Worm (Caenorhabditis elegans) whole organism, young adult: ENCODE measurements around the gene ifc-2.

ENCODE experiments used
- B0019.2 ChIP-seq: fragments of 200-800 bp; sonication (Bioruptor generic); conservative IDR thresholded peaks from 2 replicates; pipeline ENCODE4 v1.3.6; 2022; ENCODE audit warnings: missing genetic modification reagents, missing genetic modification characterization, missing compliant biosample characterization
- F22D6.2 ChIP-seq: sonication (generic microtip); optimal IDR thresholded peaks from 2 replicates; lab custom pipeline; 2016; ENCODE audit warnings: mild to moderate bottlenecking, missing genetic modification characterization, missing compliant biosample characterization
- F55B11.4 ChIP-seq: sonication (generic microtip); optimal IDR thresholded peaks from 2 replicates; lab custom pipeline; 2016; ENCODE audit warnings: missing compliant biosample characterization, missing genetic modification characterization, borderline replicate concordance; ENCODE audit not compliant: insufficient read depth
- F57A8.1 ChIP-seq: fragments of 200-800 bp; sonication (Bioruptor generic); optimal IDR thresholded peaks from 2 replicates; lab custom pipeline; 2018; ENCODE audit warnings: mild to moderate bottlenecking, missing genetic modification characterization, moderate library complexity, missing compliant biosample characterization
- K11D2.4 ChIP-seq: fragments of 200-800 bp; sonication (Bioruptor generic); IDR thresholded peaks from 2 replicates; pipeline ENCODE4 v1.3.6; 2022; ENCODE audit warnings: missing genetic modification reagents, missing genetic modification characterization, missing compliant biosample characterization
- K12H6.12 ChIP-seq: fragments of 200-800 bp; sonication (Bioruptor generic); optimal IDR thresholded peaks from 2 replicates; lab custom pipeline; 2018; ENCODE audit warnings: mild to moderate bottlenecking, missing genetic modification characterization, missing compliant biosample characterization
- T07F8.4 ChIP-seq: sonication (generic microtip); optimal IDR thresholded peaks from 2 replicates; lab custom pipeline; 2016; ENCODE audit warnings: mild to moderate bottlenecking, missing genetic modification characterization, moderate library complexity, missing compliant biosample characterization
- T26A5.8 ChIP-seq: sonication (generic microtip); optimal IDR thresholded peaks from 2 replicates; lab custom pipeline; 2016; ENCODE audit warnings: missing genetic modification characterization, missing compliant biosample characterization
- Y56A3A.18 ChIP-seq: fragments of 200-800 bp; sonication (Bioruptor generic); IDR thresholded peaks from 2 replicates; pipeline ENCODE4 v1.3.6; 2022; ENCODE audit warnings: missing genetic modification reagents, missing genetic modification characterization, missing compliant biosample characterization
- Y95B8A.8 ChIP-seq: fragments of 200-800 bp; sonication (Bioruptor generic); IDR thresholded peaks from 2 replicates; pipeline ENCODE4 v1.3.6; 2022; ENCODE audit warnings: missing genetic modification reagents, missing genetic modification characterization, missing compliant biosample characterization
- ZK185.1 ChIP-seq: sonication (generic microtip); optimal IDR thresholded peaks from 2 replicates; lab custom pipeline; 2016; ENCODE audit warnings: mild to moderate bottlenecking, missing genetic modification characterization, missing compliant biosample characterization; ENCODE audit not compliant: poor library complexity, severe bottlenecking
- akir-1 ChIP-seq: fragments of 200-800 bp; sonication (Bioruptor generic); optimal IDR thresholded peaks from 2 replicates; lab custom pipeline; 2018; ENCODE audit warnings: mild to moderate bottlenecking, missing genetic modification characterization, moderate library complexity, missing compliant biosample characterization
- atf-7 ChIP-seq: sonication (generic microtip); optimal IDR thresholded peaks from 2 replicates; lab custom pipeline; 2017; ENCODE audit warnings: mild to moderate bottlenecking, missing genetic modification characterization, missing compliant biosample characterization
- ceh-100 ChIP-seq: fragments of 200-800 bp; sonication (Bioruptor generic); IDR thresholded peaks from 2 replicates; pipeline ENCODE4 v1.3.6; 2022; ENCODE audit warnings: missing genetic modification reagents, missing genetic modification characterization, missing compliant biosample characterization
- ceh-91 ChIP-seq: fragments of 200-800 bp; sonication (Bioruptor generic); IDR thresholded peaks from 2 replicates; pipeline ENCODE4 v1.3.6; 2022; ENCODE audit warnings: missing genetic modification reagents, missing genetic modification characterization, missing compliant biosample characterization
- chd-7 ChIP-seq: sonication (generic microtip); optimal IDR thresholded peaks from 2 replicates; lab custom pipeline; 2016; ENCODE audit warnings: mild to moderate bottlenecking, missing genetic modification characterization, moderate library complexity, missing compliant biosample characterization
- efl-1 ChIP-seq: fragments of 150-350 bp; optimal IDR thresholded peaks from 2 replicates; lab custom pipeline; 2014; ENCODE audit warnings: missing biosample characterization, missing genetic modification reagents, missing genetic modification characterization
- hlh-12 ChIP-seq: sonication (generic microtip); optimal IDR thresholded peaks from 2 replicates; lab custom pipeline; 2016; ENCODE audit warnings: missing genetic modification characterization, missing compliant biosample characterization
- hmg-20 ChIP-seq: fragments of 200-800 bp; sonication (Bioruptor generic); IDR thresholded peaks from 2 replicates; pipeline ENCODE4 v1.3.6; 2022; ENCODE audit warnings: missing genetic modification reagents, missing genetic modification characterization, missing compliant biosample characterization
- let-607 ChIP-seq, 2 experiments: fragments of 200-800 bp in 1 of 2; sonication (Bioruptor generic) in 1 of 2; sonication (generic microtip) in 1 of 2; optimal IDR thresholded peaks; 2 replicates each; lab custom pipeline; 2016 to 2018; ENCODE audit warnings: mild to moderate bottlenecking in 2 of 2, missing compliant biosample characterization in 2 of 2, missing genetic modification characterization in 2 of 2, moderate library complexity in 2 of 2, missing genotype in 1 of 2
- lin-26 ChIP-seq: fragments of 200-800 bp; sonication (Bioruptor generic); IDR thresholded peaks from 2 replicates; pipeline ENCODE4 v1.3.6; 2022; ENCODE audit warnings: missing genetic modification reagents, missing genetic modification characterization, missing compliant biosample characterization
- lin-35 ChIP-seq, 3 experiments: fragments of 150-350 bp in 2 of 3; sonication (generic microtip) in 1 of 3; optimal IDR thresholded peaks; 2 replicates each; lab custom pipeline; 2014 to 2018; ENCODE audit warnings: missing biosample characterization in 3 of 3, missing genetic modification characterization in 3 of 3, missing genetic modification reagents in 3 of 3
- lin-40 ChIP-seq: sonication (generic microtip); optimal IDR thresholded peaks from 2 replicates; lab custom pipeline; 2016; ENCODE audit warnings: missing genetic modification characterization, mild to moderate bottlenecking, missing compliant biosample characterization, missing genotype, missing genetic modification reagents
- lin-54 ChIP-seq: fragments of 200-800 bp; sonication (Bioruptor generic); optimal IDR thresholded peaks from 2 replicates; lab custom pipeline; 2018; ENCODE audit warnings: mild to moderate bottlenecking, missing genetic modification characterization, missing compliant biosample characterization
- lsy-27 ChIP-seq: sonication (generic microtip); optimal IDR thresholded peaks from 2 replicates; lab custom pipeline; 2017; ENCODE audit warnings: missing genetic modification characterization, mild to moderate bottlenecking, missing compliant biosample characterization, antibody characterized with exemption, missing genotype, borderline replicate concordance; ENCODE audit not compliant: insufficient read depth
- madf-3 ChIP-seq: fragments of 200-800 bp; sonication (Bioruptor generic); IDR thresholded peaks from 2 replicates; pipeline ENCODE4 v1.3.6; 2022; ENCODE audit warnings: missing genetic modification reagents, missing genetic modification characterization, missing compliant biosample characterization
- mel-28 ChIP-seq: sonication (generic microtip); optimal IDR thresholded peaks from 2 replicates; lab custom pipeline; 2016; ENCODE audit warnings: borderline replicate concordance, mild to moderate bottlenecking, missing genetic modification characterization, missing compliant biosample characterization
- nhr-179 ChIP-seq: sonication (generic microtip); optimal IDR thresholded peaks from 2 replicates; lab custom pipeline; 2016; ENCODE audit warnings: mild to moderate bottlenecking, missing genetic modification characterization, missing compliant biosample characterization
- nhr-80 ChIP-seq: sonication (generic microtip); optimal IDR thresholded peaks from 2 replicates; lab custom pipeline; 2016; ENCODE audit warnings: missing genetic modification characterization, missing compliant biosample characterization
- rcor-1 ChIP-seq: fragments of 200-800 bp; sonication (Bioruptor generic); IDR thresholded peaks from 2 replicates; pipeline ENCODE4 v1.3.6; 2022; ENCODE audit warnings: missing genetic modification reagents, missing genetic modification characterization, missing compliant biosample characterization
- sea-2 ChIP-seq: fragments of 200-800 bp; sonication (Bioruptor generic); IDR thresholded peaks from 2 replicates; pipeline ENCODE4 v1.3.6; 2022; ENCODE audit warnings: missing genetic modification characterization, missing compliant biosample characterization
- snpc-1.1 ChIP-seq: sonication (generic microtip); optimal IDR thresholded peaks from 2 replicates; lab custom pipeline; 2017; ENCODE audit warnings: missing genetic modification characterization, mild to moderate bottlenecking, missing compliant biosample characterization, antibody characterized with exemption, moderate library complexity, missing genotype, missing genetic modification reagents; ENCODE audit not compliant: insufficient read depth
- snpc-1.3 ChIP-seq: sonication (generic microtip); optimal IDR thresholded peaks from 2 replicates; lab custom pipeline; 2017; ENCODE audit warnings: missing genetic modification characterization, mild to moderate bottlenecking, missing compliant biosample characterization, antibody characterized with exemption, moderate library complexity, missing genotype, missing genetic modification reagents; ENCODE audit not compliant: insufficient read depth
- snpc-4 ChIP-seq, 5 experiments: fragments of 150-350 bp in 1 of 5; sonication (generic microtip) in 4 of 5; optimal IDR thresholded peaks; 2 replicates each; lab custom pipeline; 2014 to 2018; ENCODE audit warnings: missing genetic modification characterization in 5 of 5, missing biosample characterization in 3 of 5, antibody characterized with exemption in 2 of 5, mild to moderate bottlenecking in 2 of 5, missing compliant biosample characterization in 2 of 5, missing genotype in 2 of 5, moderate library complexity in 2 of 5, missing genetic modification reagents in 1 of 5
- tbp1 ChIP-seq: fragments of 200-800 bp; sonication (Bioruptor generic); optimal IDR thresholded peaks from 2 replicates; lab custom pipeline; 2018; ENCODE audit warnings: mild to moderate bottlenecking, missing genetic modification characterization, missing compliant biosample characterization
- tbx-9 ChIP-seq: sonication (generic microtip); optimal IDR thresholded peaks from 2 replicates; lab custom pipeline; 2016; ENCODE audit warnings: borderline replicate concordance, missing genetic modification characterization, inconsistent platforms, missing compliant biosample characterization
- unc-130 ChIP-seq: sonication (generic microtip); optimal IDR thresholded peaks from 2 replicates; lab custom pipeline; 2016; ENCODE audit warnings: missing genetic modification reagents, missing genetic modification characterization, missing compliant biosample characterization
- unc-62 ChIP-seq: fragments of 150-350 bp; optimal IDR thresholded peaks from 2 replicates; lab custom pipeline; 2014; ENCODE audit warnings: missing biosample characterization, missing genetic modification reagents, missing genetic modification characterization
- zim-3 ChIP-seq: sonication (generic microtip); optimal IDR thresholded peaks from 2 replicates; lab custom pipeline; 2017; ENCODE audit warnings: mild to moderate bottlenecking, missing genetic modification characterization, moderate library complexity, missing compliant biosample characterization
- ztf-25 ChIP-seq: fragments of 200-800 bp; sonication (Bioruptor generic); IDR thresholded peaks from 2 replicates; pipeline ENCODE4 v1.3.6; 2022; ENCODE audit warnings: missing genetic modification reagents, missing genetic modification characterization, missing compliant biosample characterization

ifc-2 gene

ce11 chrX:671807-672206 lies 17.1 kb upstream of the ifc-2 start, which contains the start of gene lgc-32:
Gene lgc-32, plus strand, starts transcription at chrX:672107.
- TF ChIP-seq nhr-80 (tag; lab: Kevin White, UChicago) (no peak), tbx-9 (no peak), zim-3 (tag; lab: Kevin White, UChicago) (no peak), F57A8.1 (GFP tag; lab: Kevin White, UChicago) (no peak), ceh-91 (GFP tag; lab: Robert Waterston, UW) (no peak), chd-7 (tag; lab: Kevin White, UChicago) (no peak), lin-26 (GFP tag; lab: Robert Waterston, UW) (no peak), madf-3 (GFP tag; lab: Robert Waterston, UW) (no peak), F55B11.4 (tag; lab: Kevin White, UChicago) (no peak), K11D2.4 (GFP tag; lab: Robert Waterston, UW) (no peak), let-607 (tag; optimal IDR thresholded peaks at IDR 0.05; lab: Kevin White, UChicago) (no peak), snpc-4 (GFP tag; optimal IDR thresholded peaks at IDR 0.05; lab: Kevin White, UChicago) (no peak), snpc-4 (tag; optimal IDR thresholded peaks at IDR 0.05; lab: Kevin White, UChicago) (no peak)

DNA sequence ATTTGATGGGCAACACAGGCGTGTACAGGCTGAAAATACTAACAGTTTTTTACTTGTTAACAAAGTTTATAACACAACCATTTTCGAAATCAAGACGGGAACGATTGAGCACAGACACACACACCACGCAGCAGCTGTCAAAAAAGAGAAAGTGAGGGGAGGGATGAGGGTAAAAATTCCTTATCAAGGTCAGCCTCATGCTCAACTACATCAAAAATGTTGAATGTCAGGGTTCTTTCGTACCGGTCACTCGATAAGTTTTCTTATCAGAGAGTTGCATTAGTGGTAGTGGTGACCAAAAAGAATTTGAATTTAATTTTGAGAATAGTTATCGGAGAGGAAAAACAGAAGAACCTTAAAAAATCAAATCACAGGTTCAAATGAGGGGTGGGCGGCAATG lies 15.9 kb upstream of the ifc-2 start, which contains the start of gene T19D7.6:
Gene T19D7.6 (minus strand): TSS at position 198 of the 400 bp plus-strand sequence.
- TF ChIP-seq lsy-27 (tag; lab: Kevin White, UChicago): no peak
- TF ChIP-seq chd-7 (tag; lab: Kevin White, UChicago): no peak
- peak; percentile 92 for TF ChIP-seq nhr-80 (tag; lab: Kevin White, UChicago)
- no peak for TF ChIP-seq ceh-91 (GFP tag; lab: Robert Waterston, UW)
- TF ChIP-seq unc-62 (GFP tag; lab: Kevin White, UChicago): peak; percentile 43
- TF ChIP-seq lin-26 (GFP tag; lab: Robert Waterston, UW): no peak
- TF ChIP-seq lin-40: no peak
- TF ChIP-seq, all 124 proteins: peak for 2

- no peak for TF ChIP-seq snpc-1.3 (tag; lab: Kevin White, UChicago)
- no peak for TF ChIP-seq hmg-20 (GFP tag; lab: Robert Waterston, UW)
- no peak for TF ChIP-seq ztf-25 (GFP tag; lab: Robert Waterston, UW)
- no peak for TF ChIP-seq F22D6.2 (tag; lab: Kevin White, UChicago)
- TF ChIP-seq B0019.2 (GFP tag; lab: Robert Waterston, UW): no peak
- no peak for TF ChIP-seq efl-1
- no peak for TF ChIP-seq atf-7 (tag; lab: Kevin White, UChicago)
Observed at ce11 chrX:666125-666524, 11.4 kb upstream of the ifc-2 start, which contains the start of gene T19D7.5. Gene T19D7.5, minus strand, starts transcription at chrX:666225.

DNA sequence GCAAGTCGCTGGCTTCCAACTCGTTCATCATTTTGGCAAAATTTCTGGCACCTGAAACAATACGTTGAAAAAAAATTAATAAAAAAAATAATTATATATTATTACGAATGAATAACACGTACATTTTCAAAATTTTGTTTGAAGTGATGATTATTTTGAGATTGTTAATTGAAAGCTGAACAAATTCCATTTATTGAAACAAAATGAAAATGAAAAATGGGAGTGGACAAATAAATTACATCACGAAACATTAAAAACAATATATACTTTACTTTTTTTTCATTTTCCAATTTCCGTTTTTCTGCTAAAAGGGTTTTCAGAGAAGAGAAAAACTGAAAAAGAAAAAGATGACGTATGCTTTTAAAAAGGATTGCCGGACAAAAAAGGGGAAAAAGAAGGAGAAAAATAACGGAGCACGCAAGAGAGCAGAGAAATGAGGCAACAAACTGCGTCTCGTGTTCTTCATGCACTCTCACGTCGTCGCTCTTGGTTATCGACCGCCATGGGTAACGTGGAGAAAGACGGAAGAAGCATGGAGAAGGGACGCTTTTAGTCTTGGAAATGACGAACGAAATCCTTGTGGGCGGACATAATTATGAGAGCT lies 7.1 kb upstream of the ifc-2 start, which contains the start of gene rund-1:
Gene rund-1 (minus strand): TSS at position 51 of the 604 bp plus-strand sequence.
- TF ChIP-seq K12H6.12 (tag; lab: Kevin White, UChicago): peak; percentile 12
- no peak for TF ChIP-seq snpc-1.1 (tag; lab: Kevin White, UChicago)
- TF ChIP-seq Y56A3A.18: no peak
- no peak for TF ChIP-seq ceh-100 (GFP tag; lab: Robert Waterston, UW)
- no peak for TF ChIP-seq lin-54
- no peak for TF ChIP-seq F22D6.2 (tag; lab: Kevin White, UChicago)
- TF ChIP-seq nhr-179: no peak
- no peak for TF ChIP-seq sea-2 (GFP tag; lab: Robert Waterston, UW)
- TF ChIP-seq lin-40: peak; percentile 36
- no peak for TF ChIP-seq Y95B8A.8 (GFP tag; lab: Robert Waterston, UW)
- TF ChIP-seq rcor-1 (GFP tag; lab: Robert Waterston, UW): no peak
- peak; percentile 38 for TF ChIP-seq nhr-80 (tag; lab: Kevin White, UChicago)
- no peak for TF ChIP-seq hlh-12 (tag; lab: Kevin White, UChicago)
- no peak for TF ChIP-seq ZK185.1 (tag; lab: Kevin White, UChicago)
- TF ChIP-seq tbp1 (GFP tag; lab: Kevin White, UChicago): no peak
- no peak for TF ChIP-seq unc-130 (GFP tag; lab: Kevin White, UChicago)
- TF ChIP-seq T07F8.4 (tag; lab: Kevin White, UChicago): no peak
- TF ChIP-seq lin-35 (GFP tag; optimal IDR thresholded peaks at IDR 0.05; lab: Kevin White, UChicago): no peak
- TF ChIP-seq T26A5.8 (tag; lab: Kevin White, UChicago): no peak
- no peak for TF ChIP-seq snpc-4 (GFP tag; optimal IDR thresholded peaks at IDR 0.05; lab: Kevin White, UChicago)
- peak in 2 of 4 experiments; percentile 42 to 72 for TF ChIP-seq snpc-4 (tag; optimal IDR thresholded peaks at IDR 0.05; lab: Kevin White, UChicago)
- TF ChIP-seq mel-28 (tag; lab: Kevin White, UChicago): no peak
- no peak for TF ChIP-seq akir-1 (GFP tag; lab: Kevin White, UChicago)
